Worm (Caenorhabditis elegans) whole organism, L4 larva: Measurements from ENCODE around the gene F19C7.2.

ENCODE experiments used
- D1046.2 ChIP-seq: fragments of 200-800 bp; sonication (Bioruptor generic); IDR thresholded peaks from 2 replicates; pipeline ENCODE4 v1.3.6; 2022; ENCODE audit warnings: missing genetic modification characterization, missing compliant biosample characterization
- F44E2.7 ChIP-seq: fragments of 200-800 bp; sonication (Bioruptor generic); IDR thresholded peaks from 2 replicates; pipeline ENCODE4 v2.1.2; 2022; ENCODE audit warnings: missing genetic modification characterization, missing compliant biosample characterization
- Y105C5A.15 ChIP-seq: fragments of 200-800 bp; sonication (Bioruptor generic); IDR thresholded peaks from 2 replicates; pipeline ENCODE4 v1.3.6; 2022; ENCODE audit warnings: missing genetic modification characterization, missing compliant biosample characterization
- aha-1 ChIP-seq: fragments of 150-350 bp; peaks from one replicate; lab custom pipeline; 2014; ENCODE audit warnings: missing biosample characterization, missing genetic modification characterization
- ceh-28 ChIP-seq: fragments of 150-350 bp; optimal IDR thresholded peaks from 2 replicates; lab custom pipeline; 2014; ENCODE audit warnings: missing biosample characterization, missing genetic modification reagents, missing genetic modification characterization
- ceh-44 ChIP-seq: fragments of 200-800 bp; sonication (Bioruptor generic); IDR thresholded peaks from 2 replicates; pipeline ENCODE4 v1.3.6; 2022; ENCODE audit warnings: missing genetic modification reagents, missing genetic modification characterization, missing compliant biosample characterization
- ceh-62 ChIP-seq: sonication (generic microtip); optimal IDR thresholded peaks from 2 replicates; lab custom pipeline; 2017; ENCODE audit warnings: missing biosample characterization, missing genetic modification characterization
- ces-1 ChIP-seq: fragments of 150-350 bp; sonication (generic microtip); optimal IDR thresholded peaks from 4 replicates; lab custom pipeline; 2014; ENCODE audit warnings: missing biosample characterization, missing genetic modification reagents, missing genetic modification characterization
- cey-2 ChIP-seq: sonication (generic microtip); optimal IDR thresholded peaks from 3 replicates; lab custom pipeline; 2017; ENCODE audit warnings: missing genetic modification characterization, mild to moderate bottlenecking, missing compliant biosample characterization, antibody characterized with exemption, borderline replicate concordance; ENCODE audit not compliant: insufficient read depth
- ctbp-1 ChIP-seq: fragments of 200-800 bp; sonication (Bioruptor generic); IDR thresholded peaks from 2 replicates; pipeline ENCODE4 v1.3.6; 2022; ENCODE audit warnings: missing genetic modification reagents, missing genetic modification characterization, missing compliant biosample characterization
- daf-16 ChIP-seq, 3 experiments: sonication (generic microtip); optimal IDR thresholded peaks; 2 replicates each; lab custom pipeline; 2016 to 2017; ENCODE audit warnings: missing genetic modification characterization in 3 of 3, missing genetic modification reagents in 3 of 3, mild to moderate bottlenecking in 2 of 3, missing compliant biosample characterization in 2 of 3, missing biosample characterization in 1 of 3, moderate library complexity in 1 of 3
- dpl-1 ChIP-seq: fragments of 150-350 bp; optimal IDR thresholded peaks from 2 replicates; lab custom pipeline; 2014; ENCODE audit warnings: missing biosample characterization, missing genetic modification reagents, missing genetic modification characterization
- duxl-1 ChIP-seq: sonication (generic microtip); optimal IDR thresholded peaks from 2 replicates; lab custom pipeline; 2016; ENCODE audit warnings: mild to moderate bottlenecking, missing genetic modification characterization, moderate library complexity, missing compliant biosample characterization; ENCODE audit not compliant: poor library complexity
- fkh-10 ChIP-seq: fragments of 150-350 bp; optimal IDR thresholded peaks from 2 replicates; lab custom pipeline; 2014; ENCODE audit warnings: missing biosample characterization, missing genetic modification reagents, missing genetic modification characterization
- hlh-30 ChIP-seq: sonication (generic microtip); optimal IDR thresholded peaks from 2 replicates; lab custom pipeline; 2017; ENCODE audit warnings: antibody characterized with exemption, mild to moderate bottlenecking, missing genetic modification characterization, missing compliant biosample characterization; ENCODE audit not compliant: insufficient read depth
- hmg-1.1 ChIP-seq: fragments of 200-800 bp; sonication (Bioruptor generic); IDR thresholded peaks from 2 replicates; pipeline ENCODE4 v1.3.6; 2022; ENCODE audit warnings: missing genetic modification reagents, missing genetic modification characterization, missing compliant biosample characterization
- jun-1 ChIP-seq: fragments of 150-350 bp; optimal IDR thresholded peaks from 2 replicates; lab custom pipeline; 2014; ENCODE audit warnings: missing biosample characterization, missing genetic modification reagents, missing genetic modification characterization
- lim-7 ChIP-seq: fragments of 200-800 bp; sonication (Bioruptor generic); IDR thresholded peaks from 2 replicates; pipeline ENCODE4 v1.3.6; 2022; ENCODE audit warnings: missing genetic modification characterization, missing compliant biosample characterization
- lin-15B ChIP-seq: fragments of 150-350 bp; sonication (generic microtip); optimal IDR thresholded peaks from 3 replicates; lab custom pipeline; 2014; ENCODE audit warnings: missing biosample characterization, missing genetic modification characterization
- lin-29 ChIP-seq: fragments of 200-800 bp; sonication (Bioruptor generic); IDR thresholded peaks from 2 replicates; pipeline ENCODE4 v1.3.6; 2022; ENCODE audit warnings: missing genetic modification reagents, missing genetic modification characterization, missing compliant biosample characterization
- lir-3 ChIP-seq: sonication (generic microtip); optimal IDR thresholded peaks from 2 replicates; lab custom pipeline; 2016; ENCODE audit warnings: mild to moderate bottlenecking, missing genetic modification characterization, missing compliant biosample characterization
- lsy-2 ChIP-seq, 2 experiments: fragments of 150-350 bp in 1 of 2; sonication (generic microtip) in 1 of 2; optimal IDR thresholded peaks; 2 replicates each; lab custom pipeline; 2014 to 2017; ENCODE audit warnings: missing biosample characterization in 2 of 2, missing genetic modification characterization in 2 of 2
- madf-5 ChIP-seq, 2 experiments: fragments of 200-800 bp; sonication (Bioruptor generic); IDR thresholded peaks; 2 replicates each; pipeline ENCODE4 v1.3.6; 2022; ENCODE audit warnings: missing compliant biosample characterization in 2 of 2, missing genetic modification characterization in 2 of 2
- mes-2 ChIP-seq: sonication (generic microtip); optimal IDR thresholded peaks from 2 replicates; lab custom pipeline; 2016; ENCODE audit warnings: missing genotype, mild to moderate bottlenecking, missing genetic modification characterization, missing compliant biosample characterization; ENCODE audit not compliant: poor library complexity, severe bottlenecking
- mxl-3 ChIP-seq: fragments of 200-800 bp; sonication (Bioruptor generic); optimal IDR thresholded peaks from 2 replicates; lab custom pipeline; 2018; ENCODE audit warnings: mild to moderate bottlenecking, missing genetic modification characterization, missing compliant biosample characterization
- nhr-10 ChIP-seq: fragments of 150-350 bp; optimal IDR thresholded peaks from 2 replicates; lab custom pipeline; 2014; ENCODE audit warnings: missing biosample characterization, missing genetic modification characterization
- nhr-28 ChIP-seq: fragments of 150-350 bp; optimal IDR thresholded peaks from 2 replicates; lab custom pipeline; 2014; ENCODE audit warnings: missing biosample characterization, missing genetic modification characterization
- nhr-41 ChIP-seq: fragments of 200-800 bp; sonication (Bioruptor generic); IDR thresholded peaks from 2 replicates; pipeline ENCODE4 v1.3.6; 2022; ENCODE audit warnings: missing genetic modification reagents, missing genetic modification characterization, missing compliant biosample characterization
- rbr-2 ChIP-seq: sonication (generic microtip); optimal IDR thresholded peaks from 2 replicates; lab custom pipeline; 2016; ENCODE audit warnings: missing genotype, missing genetic modification characterization, missing compliant biosample characterization
- set-16 ChIP-seq: fragments of 200-800 bp; sonication (Bioruptor generic); IDR thresholded peaks from 2 replicates; pipeline ENCODE4 v1.3.6; 2022; ENCODE audit warnings: missing genetic modification reagents, missing genetic modification characterization, missing compliant biosample characterization
- snpc-4 ChIP-seq: fragments of 150-350 bp; optimal IDR thresholded peaks from 2 replicates; lab custom pipeline; 2014; ENCODE audit warnings: missing biosample characterization, missing genetic modification characterization
- spr-1 ChIP-seq: sonication (generic microtip); optimal IDR thresholded peaks from 2 replicates; lab custom pipeline; 2016; ENCODE audit warnings: mild to moderate bottlenecking, missing genetic modification characterization, missing compliant biosample characterization
- unc-62 ChIP-seq, 3 experiments: fragments of 150-350 bp in 1 of 3; sonication (generic microtip); optimal IDR thresholded peaks in 2 of 3; peaks in 1 of 3; 1 replicate in 1 of 3; 2 replicates in 2 of 3; lab custom pipeline; 2014 to 2017; ENCODE audit warnings: missing biosample characterization in 3 of 3, missing genetic modification characterization in 3 of 3, missing genetic modification reagents in 3 of 3, missing genotype in 1 of 3
- vab-7 ChIP-seq: fragments of 200-800 bp; sonication (Bioruptor generic); IDR thresholded peaks from 2 replicates; pipeline ENCODE4 v1.3.6; 2022; ENCODE audit warnings: missing genetic modification reagents, missing genetic modification characterization, missing compliant biosample characterization
- zag-1 ChIP-seq: fragments of 150-350 bp; optimal IDR thresholded peaks from 2 replicates; lab custom pipeline; 2014; ENCODE audit warnings: missing biosample characterization, missing genetic modification characterization
- zfp-2 ChIP-seq: sonication (generic microtip); optimal IDR thresholded peaks from 2 replicates; lab custom pipeline; 2016; ENCODE audit warnings: mild to moderate bottlenecking, missing genetic modification characterization, missing compliant biosample characterization
- ztf-7 ChIP-seq: fragments of 150-350 bp; optimal IDR thresholded peaks from 2 replicates; lab custom pipeline; 2014; ENCODE audit warnings: missing biosample characterization, missing genetic modification characterization

F19C7.2 gene

ce11 chrIV:4567343-4567742, 32.4 kb upstream of the F19C7.2 start, which contains the start of gene F28E10.4:
F28E10.4 (minus strand) TSS chrIV:4567443.
- no peak for TF ChIP-seq ztf-7 (tag; lab: Kevin White, UChicago)
- TF ChIP-seq jun-1 (tag; lab: Kevin White, UChicago), result no peak
- TF ChIP-seq vab-7, result no peak
- peak in 1 of 2 experiments; percentile 86 for TF ChIP-seq unc-62 (GFP tag; optimal IDR thresholded peaks at IDR 0.05 in 1 of 2; lab: Kevin White, UChicago)
- TF ChIP-seq unc-62 (tag; optimal IDR thresholded peaks at IDR 0.05; lab: Kevin White, UChicago), result no peak
- TF ChIP-seq ceh-62 (tag; lab: Kevin White, UChicago), result no peak
- no peak for TF ChIP-seq nhr-10 (tag; lab: Kevin White, UChicago)
- no peak for TF ChIP-seq nhr-41 (GFP tag; lab: Robert Waterston, UW)
- TF ChIP-seq dpl-1, result no peak

DNA sequence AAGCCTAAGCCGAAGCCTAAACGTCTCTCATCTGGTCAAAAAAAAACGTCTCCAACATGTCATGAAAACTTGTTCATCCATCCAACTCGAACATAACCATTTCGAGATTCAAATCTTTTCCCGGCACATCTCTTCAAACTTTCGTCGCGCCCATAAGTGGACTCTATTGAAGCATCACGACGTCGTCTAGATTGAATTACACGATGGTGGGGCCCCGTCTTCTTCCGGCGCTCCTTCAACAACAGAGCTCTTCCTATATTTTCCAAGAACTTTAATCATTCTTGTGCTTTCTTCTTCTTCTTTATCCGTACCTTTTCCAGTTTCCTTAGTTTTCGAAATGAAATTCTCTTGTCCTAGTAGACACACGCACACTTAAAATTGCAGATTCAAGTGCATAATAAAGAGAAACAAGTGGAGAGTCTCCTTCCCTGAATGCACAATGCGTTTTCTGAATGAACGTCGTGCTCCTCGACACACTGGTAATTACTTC, 31.3 kb upstream of the F19C7.2 start, which contains the start of gene F28E10.1:
Gene F28E10.1, plus strand, starts transcription at position 440 of the 490 bp plus-strand sequence.
- no peak for TF ChIP-seq Y105C5A.15 (GFP tag; lab: Robert Waterston, UW)
- TF ChIP-seq ceh-28, result no peak
- TF ChIP-seq nhr-28 (tag; lab: Kevin White, UChicago), result no peak
- no peak for TF ChIP-seq mxl-3 (GFP tag; lab: Kevin White, UChicago)
- no peak for TF ChIP-seq nhr-41 (GFP tag; lab: Robert Waterston, UW)
- TF ChIP-seq daf-16 (GFP tag; optimal IDR thresholded peaks at IDR 0.05; lab: Kevin White, UChicago), result no peak
- no peak for TF ChIP-seq daf-16 (tag; optimal IDR thresholded peaks at IDR 0.05; lab: Kevin White, UChicago)
- no peak for TF ChIP-seq duxl-1 (tag; lab: Kevin White, UChicago)
- TF ChIP-seq F44E2.7 (GFP tag; lab: Robert Waterston, UW), result no peak
- TF ChIP-seq madf-5 (GFP tag; IDR thresholded peaks at IDR 0.05; lab: Robert Waterston, UW), result no peak
- no peak for TF ChIP-seq hmg-1.1 (GFP tag; lab: Robert Waterston, UW)
- no peak for TF ChIP-seq ztf-7 (tag; lab: Kevin White, UChicago)
- TF ChIP-seq ces-1, result peak; percentile 8
- TF ChIP-seq lir-3 (tag; lab: Kevin White, UChicago), result no peak
- TF ChIP-seq lsy-2 (tag; optimal IDR thresholded peaks at IDR 0.05; lab: Kevin White, UChicago), result no peak
- TF ChIP-seq lim-7, result no peak
- TF ChIP-seq unc-62 (GFP tag; optimal IDR thresholded peaks at IDR 0.05 in 1 of 2; lab: Kevin White, UChicago), result peak in 1 of 2 experiments; percentile 92
- TF ChIP-seq unc-62 (tag; optimal IDR thresholded peaks at IDR 0.05; lab: Kevin White, UChicago), result no peak
- TF ChIP-seq ceh-62 (tag; lab: Kevin White, UChicago), result no peak
- no peak for TF ChIP-seq lin-29
- TF ChIP-seq ceh-44 (GFP tag; lab: Robert Waterston, UW), result no peak
- no peak for TF ChIP-seq zfp-2 (tag; lab: Kevin White, UChicago)
- peak; percentile 82 for TF ChIP-seq fkh-10
- TF ChIP-seq lin-15B (tag; lab: Kevin White, UChicago), result no peak
- TF ChIP-seq D1046.2 (GFP tag; lab: Robert Waterston, UW), result no peak
- peak; percentile 56; the same call in 1 of the 2 replicates for TF ChIP-seq ctbp-1

ce11 chrIV:4570599-4570998, 29.2 kb upstream of the F19C7.2 start:
- TF ChIP-seq mes-2 (tag; lab: Kevin White, UChicago) (peak; percentile 4), zag-1 (no peak), lsy-2 (tag; optimal IDR thresholded peaks at IDR 0.05; lab: Kevin White, UChicago) (peak in 1 of 2 experiments; percentile 30), hlh-30 (peak; percentile 4), rbr-2 (tag; lab: Kevin White, UChicago) (peak; percentile 45), spr-1 (no peak), set-16 (GFP tag; lab: Robert Waterston, UW) (peak; percentile 31; the same call in 1 of the 2 replicates), fkh-10 (peak; percentile 62)

DNA sequence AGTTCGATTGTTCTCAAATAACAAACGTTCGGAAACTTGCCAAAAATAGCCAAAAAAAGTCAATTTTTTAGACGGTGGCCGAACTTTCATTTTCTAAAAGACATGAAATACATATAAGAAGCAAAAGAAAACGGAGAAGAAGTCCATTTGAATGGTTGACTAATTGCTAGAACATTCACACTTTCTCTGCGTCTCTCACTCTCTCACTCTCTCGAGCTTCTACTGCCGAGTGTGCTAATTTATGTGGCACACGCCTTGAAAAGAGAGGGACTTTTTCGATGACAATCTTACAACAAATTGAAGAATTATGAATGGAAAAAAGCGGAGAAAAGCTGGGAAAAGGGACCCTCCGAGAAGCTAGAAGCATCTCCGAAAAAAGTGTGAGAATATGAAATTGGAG, 25.7 kb upstream of the F19C7.2 start:
- peak; percentile 74 for TF ChIP-seq aha-1
- TF ChIP-seq unc-62 (GFP tag; optimal IDR thresholded peaks at IDR 0.05 in 1 of 2; lab: Kevin White, UChicago), result peak in 1 of 2 experiments; percentile 96
- TF ChIP-seq unc-62 (tag; optimal IDR thresholded peaks at IDR 0.05; lab: Kevin White, UChicago), result no peak
- TF ChIP-seq snpc-4 (tag; lab: Kevin White, UChicago), result no peak
- TF ChIP-seq hmg-1.1 (GFP tag; lab: Robert Waterston, UW), result 0 out of 2 replicates have a peak, but pooled peaks have one; percentile 33
- no peak for TF ChIP-seq cey-2 (tag; lab: Kevin White, UChicago)
- TF ChIP-seq, all 104 proteins: peak for 3
